Worm (Caenorhabditis elegans): Measurements from ENCODE around the gene mvk-1.

The mvk-1 gene

DNA sequence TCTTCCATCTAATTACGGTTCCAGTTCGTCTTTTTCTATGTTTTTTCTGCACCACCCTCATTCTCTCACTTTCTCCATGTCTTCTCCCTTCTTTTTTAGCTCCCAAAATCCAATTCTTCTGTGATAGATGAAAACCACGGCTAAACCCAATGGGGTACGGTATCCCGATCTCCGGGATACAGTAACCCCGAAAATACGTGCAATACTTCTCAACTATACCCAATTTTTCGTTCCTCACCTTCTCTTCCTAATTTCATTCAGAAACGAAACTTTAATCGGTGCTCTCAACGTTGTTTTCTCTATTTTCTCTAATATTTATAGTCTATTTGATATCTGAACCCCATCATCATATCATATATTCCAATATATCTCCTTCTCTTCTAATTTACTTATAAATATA lies 12.4 kb downstream of the mvk-1 start (continued):
- no peak for TF ChIP-seq F23B12.7 (tag; optimal IDR thresholded peaks at IDR 0.05; ENCODE audit: insufficient read depth)
- no peak for TF ChIP-seq sptf-2 (GFP tag; optimal IDR thresholded peaks at IDR 0.05)
- TF ChIP-seq athp-1 (tag; optimal IDR thresholded peaks at IDR 0.05) = peak; percentile 50
- TF ChIP-seq him-1 (tag; optimal IDR thresholded peaks at IDR 0.05) = peak; percentile 42
- TF ChIP-seq snpc-1.1 (tag; optimal IDR thresholded peaks at IDR 0.05; ENCODE audit: insufficient read depth) = no peak
- 0 out of 2 replicates have a peak, but pooled peaks have one; percentile 11 for TF ChIP-seq ceh-100 (GFP tag; IDR thresholded peaks at IDR 0.05)
- TF ChIP-seq dox-1 (GFP tag; IDR thresholded peaks at IDR 0.05) = 0 out of 2 replicates have a peak, but pooled peaks have one; percentile 4

DNA sequence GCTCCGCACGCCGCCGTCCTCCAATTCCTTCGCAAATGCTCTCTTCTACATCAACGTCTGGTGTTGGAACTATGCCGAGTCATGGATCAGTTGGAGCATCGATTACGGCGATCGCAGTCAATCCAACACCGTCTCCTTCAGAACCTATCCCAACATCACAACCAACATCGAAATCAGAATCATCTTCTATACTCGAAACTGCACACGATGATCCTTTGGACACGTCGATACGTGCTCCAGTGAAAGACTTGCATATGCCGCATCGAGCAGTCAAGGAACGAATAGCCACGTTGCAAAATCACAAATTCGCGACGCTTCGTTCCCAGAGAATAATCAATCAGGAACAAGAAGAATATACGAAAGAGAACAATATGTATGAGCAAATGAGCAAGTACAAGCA lies 15.1 kb downstream of the mvk-1 start:
- TF ChIP-seq nfya-1 (tag; optimal IDR thresholded peaks at IDR 0.05; ENCODE audit: borderline replicate concordance, insufficient read depth) = no peak
- TF ChIP-seq nhr-27 (tag; optimal IDR thresholded peaks at IDR 0.05) = no peak
- no peak for TF ChIP-seq mel-28 (tag; optimal IDR thresholded peaks at IDR 0.05; ENCODE audit: borderline replicate concordance)
- no peak for TF ChIP-seq ceh-100 (GFP tag; IDR thresholded peaks at IDR 0.05)
- TF ChIP-seq aptf-2 (GFP tag; conservative IDR thresholded peaks at IDR 0.05) = no peak
- TF ChIP-seq ztf-3 (GFP tag; optimal IDR thresholded peaks at IDR 0.05) = no peak
- no peak for TF ChIP-seq unc-62 (GFP tag; optimal IDR thresholded peaks at IDR 0.05)
- no peak for TF ChIP-seq tbp1 (GFP tag; optimal IDR thresholded peaks at IDR 0.05)
- no peak for TF ChIP-seq cebp-2 (GFP tag; IDR thresholded peaks at IDR 0.05)
- no peak for TF ChIP-seq let-526 (GFP tag; IDR thresholded peaks at IDR 0.05)
- TF ChIP-seq tbx-9 (tag; optimal IDR thresholded peaks at IDR 0.05; ENCODE audit: borderline replicate concordance) = no peak
- no peak for TF ChIP-seq nfyb-1 (GFP tag; IDR thresholded peaks at IDR 0.05)
- no peak for TF ChIP-seq mxl-1 (tag; optimal IDR thresholded peaks at IDR 0.05)
- no peak for TF ChIP-seq repo-1 (tag; optimal IDR thresholded peaks at IDR 0.05)
- no peak for TF ChIP-seq lsy-27 (tag; optimal IDR thresholded peaks at IDR 0.05; ENCODE audit: borderline replicate concordance, insufficient read depth)
- no peak for TF ChIP-seq F10E7.11 (tag; optimal IDR thresholded peaks at IDR 0.05)
- TF ChIP-seq bed-2 (GFP tag; IDR thresholded peaks at IDR 0.05) = no peak
- no peak for TF ChIP-seq ceh-40 (GFP tag; IDR thresholded peaks at IDR 0.05)

DNA sequence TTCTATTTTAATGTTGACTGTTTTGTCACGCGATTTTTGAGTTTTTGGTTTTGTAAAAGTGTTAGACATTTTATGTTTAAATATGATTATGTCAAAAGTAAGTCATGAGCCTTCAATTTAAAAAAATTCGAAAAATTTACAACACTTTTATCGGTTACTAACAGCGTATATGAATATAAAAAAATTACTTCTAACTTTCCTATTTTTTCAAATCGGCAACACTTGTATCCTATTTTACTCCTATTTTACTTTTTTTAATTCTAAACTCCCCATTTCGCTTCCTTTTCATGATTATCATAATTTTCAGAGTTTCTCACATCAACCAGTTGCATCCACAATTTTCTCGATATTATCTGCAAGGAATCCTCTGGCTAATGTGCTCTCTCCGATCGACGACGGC lies 17.8 kb downstream of the mvk-1 start, which contains the start of gene kin-18:
TSS of gene kin-18 (plus strand) at position 301 of the 400 bp plus-strand sequence.
- TF ChIP-seq attf-5 (GFP tag; optimal IDR thresholded peaks at IDR 0.05) = no peak
- TF ChIP-seq aptf-3 (GFP tag; IDR thresholded peaks at IDR 0.05) = no peak
- no peak for TF ChIP-seq dox-1 (GFP tag; IDR thresholded peaks at IDR 0.05)
- TF ChIP-seq nfya-1 (tag; optimal IDR thresholded peaks at IDR 0.05; ENCODE audit: borderline replicate concordance, insufficient read depth) = no peak
- no peak for TF ChIP-seq lin-54 (GFP tag; optimal IDR thresholded peaks at IDR 0.05)
- no peak for TF ChIP-seq tlf-1 (GFP tag; optimal IDR thresholded peaks at IDR 0.05)
- no peak for TF ChIP-seq rec-8 (tag; optimal IDR thresholded peaks at IDR 0.05)
- no peak for TF ChIP-seq snpc-3.4 (tag; optimal IDR thresholded peaks at IDR 0.05)
- no peak for TF ChIP-seq Y53F4B.3 (GFP tag; IDR thresholded peaks at IDR 0.05)
- TF ChIP-seq T07F8.4 (tag; optimal IDR thresholded peaks at IDR 0.05) = no peak
- TF ChIP-seq F22D6.2 (tag; optimal IDR thresholded peaks at IDR 0.05) = no peak
- TF ChIP-seq pha-4 (tag; optimal IDR thresholded peaks at IDR 0.05) = no peak
- TF ChIP-seq sptf-2 (GFP tag; optimal IDR thresholded peaks at IDR 0.05) = no peak
- no peak for TF ChIP-seq hlh-26 (GFP tag; conservative IDR thresholded peaks at IDR 0.05)
- no peak for TF ChIP-seq mxl-1 (tag; optimal IDR thresholded peaks at IDR 0.05)
- no peak for TF ChIP-seq zfh-2 (GFP tag; conservative IDR thresholded peaks at IDR 0.05)
- no peak for TF ChIP-seq F55B11.4 (tag; optimal IDR thresholded peaks at IDR 0.05; ENCODE audit: borderline replicate concordance, insufficient read depth)
- TF ChIP-seq tbp1 (GFP tag; optimal IDR thresholded peaks at IDR 0.05) = no peak
